Worm (Caenorhabditis elegans): ENCODE results near the gene Y51A2A.16.

DNA sequence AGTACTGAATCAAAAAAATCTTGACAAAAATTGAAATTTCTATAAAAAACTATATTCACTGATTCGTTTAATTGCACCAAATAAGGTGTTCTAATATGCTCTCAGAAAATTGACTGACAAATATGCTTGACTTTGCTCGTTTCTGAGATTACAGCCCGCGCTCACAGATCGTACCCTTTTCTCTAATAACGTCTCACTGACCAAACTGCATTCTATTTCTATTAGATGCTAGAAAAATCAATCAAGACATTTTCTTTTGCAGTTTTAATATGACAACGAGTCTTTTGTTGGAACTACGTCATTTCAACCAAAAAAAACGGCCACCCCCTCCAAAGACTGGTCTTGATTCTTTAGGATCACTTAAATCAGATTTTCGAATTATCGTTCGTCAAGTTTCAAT lies 1.9 kb upstream of the Y51A2A.16 start, which contains the start of gene clec-247:
- TF ChIP-seq dao-5 (tag; optimal IDR thresholded peaks at IDR 0.05): no peak
- TF ChIP-seq him-1 (tag; optimal IDR thresholded peaks at IDR 0.05): no peak
- no peak for TF ChIP-seq W03F9.2 (tag; optimal IDR thresholded peaks at IDR 0.05)
